Fruit fly (Drosophila melanogaster): ENCODE measurements around the gene yellow-g.

Gene yellow-g

DNA sequence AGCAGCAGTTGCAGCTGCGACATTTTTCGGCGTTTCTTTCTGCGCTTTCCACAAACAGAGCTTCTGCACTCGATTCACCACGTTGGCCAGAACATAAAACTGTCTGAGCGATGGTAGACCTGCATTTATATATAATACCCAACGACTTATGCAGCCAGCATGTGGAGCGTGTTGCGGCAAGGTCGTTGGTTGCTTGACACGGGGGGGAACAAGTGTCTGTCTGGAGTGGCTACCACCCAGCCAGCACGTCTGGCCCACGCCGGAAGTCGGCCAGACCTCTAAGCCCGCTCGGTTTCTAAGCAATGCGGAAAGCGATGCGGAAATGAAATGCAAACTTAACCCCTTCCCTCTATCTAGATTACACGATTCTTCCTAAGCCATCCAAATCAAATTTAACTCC, at the start of gene yellow-g:
Gene yellow-g, minus strand, starts transcription at position 101 of the 400 bp plus-strand sequence.
- TF ChIP-seq CG6854 (GFP tag; optimal IDR thresholded peaks at IDR 0.05) = no peak
- no peak for TF ChIP-seq Ets96B (tag; optimal IDR thresholded peaks at IDR 0.05)
- no peak for TF ChIP-seq Sox15 (GFP tag; optimal IDR thresholded peaks at IDR 0.05)
- TF ChIP-seq CG6163 (GFP tag; IDR thresholded peaks at IDR 0.05) = no peak
- no peak for TF ChIP-seq fd59A (GFP tag; optimal IDR thresholded peaks at IDR 0.05)
- TF ChIP-seq net (GFP tag; optimal IDR thresholded peaks at IDR 0.05) = no peak
- no peak for TF ChIP-seq CG9139 (GFP tag; optimal IDR thresholded peaks at IDR 0.05)
- TF ChIP-seq CG8119 (GFP tag; IDR thresholded peaks at IDR 0.05) = no peak
- no peak for TF ChIP-seq Met (GFP tag; optimal IDR thresholded peaks at IDR 0.05)
- TF ChIP-seq Lpt (GFP tag; optimal IDR thresholded peaks at IDR 0.05) = no peak
- no peak for TF ChIP-seq Hr4 (GFP tag; optimal IDR thresholded peaks at IDR 0.05)

- TF ChIP-seq ss (GFP tag; optimal IDR thresholded peaks at IDR 0.05) (no peak), salr (GFP tag; optimal IDR thresholded peaks at IDR 0.05) (no peak), spab (GFP tag; optimal IDR thresholded peaks at IDR 0.05) (no peak), CG32006 (GFP tag; optimal IDR thresholded peaks at IDR 0.05) (no peak), Gug (GFP tag; IDR thresholded peaks at IDR 0.05) (no peak), eg (GFP tag; IDR thresholded peaks at IDR 0.05) (0 out of 3 replicates have a peak, but pooled peaks have one; percentile 20)
Measured at dm6 chr3L:2282506-2282905, 9.9 kb upstream of the yellow-g start, which contains the start of gene MsR2. Gene MsR2, plus strand, starts transcription at chr3L:2282883.

dm6 chr3L:2276250-2276649, 3.7 kb upstream of the yellow-g start, which contains the start of gene yellow-g2:
Gene yellow-g2, plus strand, starts transcription at chr3L:2276550.
- TF ChIP-seq pdm3 (GFP tag; optimal IDR thresholded peaks at IDR 0.05) = no peak
- TF ChIP-seq CG3032 (tag; optimal IDR thresholded peaks at IDR 0.05) = no peak
- TF ChIP-seq fkh (GFP tag; optimal IDR thresholded peaks at IDR 0.05) = no peak
- no peak for TF ChIP-seq CG4318 (GFP tag; optimal IDR thresholded peaks at IDR 0.05)
- no peak for TF ChIP-seq salr (GFP tag; optimal IDR thresholded peaks at IDR 0.05)

DNA sequence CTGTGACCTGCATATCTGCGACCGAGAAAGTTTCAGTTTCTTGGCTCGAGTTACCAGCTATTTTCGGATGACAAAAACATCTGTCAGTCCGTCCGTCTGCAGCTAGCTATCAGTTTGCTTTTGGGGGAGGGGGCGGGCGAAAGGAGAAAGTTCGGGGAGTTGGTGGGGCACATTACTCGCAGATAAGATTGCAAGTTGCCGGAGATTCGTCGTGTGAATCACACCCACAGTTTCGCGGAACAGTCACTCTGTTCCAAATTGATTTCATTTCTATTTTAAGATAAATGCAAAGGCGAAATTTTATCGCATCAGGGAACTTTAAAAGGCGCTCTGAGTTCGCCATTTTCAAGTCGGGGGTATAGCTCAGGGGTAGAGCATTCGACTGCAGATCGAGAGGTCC, 823 bp upstream of the yellow-g start:
- no peak for TF ChIP-seq OdsH (GFP tag; optimal IDR thresholded peaks at IDR 0.05)
- peak; percentile 47 for TF ChIP-seq svp (GFP tag)

dm6 chr3L:2268525-2268924, 4.0 kb downstream of the yellow-g start, which contains the start of gene CG32302:
Gene CG32302, plus strand, starts transcription at chr3L:2268825.
- TF ChIP-seq fkh (GFP tag; optimal IDR thresholded peaks at IDR 0.05) = no peak
- TF ChIP-seq eg (GFP tag; IDR thresholded peaks at IDR 0.05) = no peak
- no peak for TF ChIP-seq fd59A (GFP tag; optimal IDR thresholded peaks at IDR 0.05)
- TF ChIP-seq cyc (GFP tag; optimal IDR thresholded peaks at IDR 0.05) = no peak
- TF ChIP-seq CG8319 (GFP tag; optimal IDR thresholded peaks at IDR 0.05) = no peak
- no peak for TF ChIP-seq dsx (GFP tag; optimal IDR thresholded peaks at IDR 0.05; ENCODE audit: poor library complexity, severe bottlenecking)
- no peak for TF ChIP-seq CG6808 (GFP tag; optimal IDR thresholded peaks at IDR 0.05)

DNA sequence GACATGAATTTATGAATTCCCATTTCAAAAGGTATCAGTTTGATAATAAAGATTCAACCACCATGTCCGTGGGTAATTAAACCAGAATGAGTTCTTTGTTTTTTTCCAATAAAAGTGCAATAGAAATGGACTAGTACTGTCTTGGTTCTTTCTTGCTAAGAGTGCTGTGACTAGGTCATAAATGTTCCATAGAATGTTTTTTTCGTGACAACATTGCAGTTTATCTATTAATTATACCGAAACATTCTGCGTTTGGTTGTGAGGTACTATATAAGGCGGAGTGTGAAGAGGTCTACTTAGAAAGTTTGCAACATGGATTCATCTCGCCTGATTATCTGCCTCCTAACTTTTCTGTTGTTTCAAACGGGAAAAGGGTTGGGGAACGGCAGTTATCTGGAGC, 5.0 kb downstream of the yellow-g start, which contains the start of gene obst-I:
Gene obst-I, plus strand, starts transcription at position 301 of the 400 bp plus-strand sequence.
- TF ChIP-seq fd85E (GFP tag; optimal IDR thresholded peaks at IDR 0.05) (no peak), fd59A (GFP tag; optimal IDR thresholded peaks at IDR 0.05) (no peak), CG15336 (GFP tag; IDR thresholded peaks at IDR 0.05) (no peak), Smox (GFP tag; optimal IDR thresholded peaks at IDR 0.05) (no peak), Sox102F (GFP tag; optimal IDR thresholded peaks at IDR 0.05) (no peak), CG6808 (GFP tag; optimal IDR thresholded peaks at IDR 0.05) (no peak), CG11902 (GFP tag; optimal IDR thresholded peaks at IDR 0.05) (no peak), CG3032 (tag; optimal IDR thresholded peaks at IDR 0.05) (no peak), CG6163 (GFP tag; IDR thresholded peaks at IDR 0.05) (no peak), dac (GFP tag; optimal IDR thresholded peaks at IDR 0.05) (no peak), CG31627 (GFP tag; optimal IDR thresholded peaks at IDR 0.05) (no peak), Sox14 (GFP tag; optimal IDR thresholded peaks at IDR 0.05) (no peak), CG11762 (GFP tag; optimal IDR thresholded peaks at IDR 0.05; ENCODE audit: insufficient read depth) (no peak), CG32006 (GFP tag; optimal IDR thresholded peaks at IDR 0.05) (no peak), CG8632 (GFP tag; optimal IDR thresholded peaks at IDR 0.05) (no peak)

Measured in whole organism, prepupa.